Worm (Caenorhabditis elegans): ENCODE measurements around the gene pcyt-1.

DNA sequence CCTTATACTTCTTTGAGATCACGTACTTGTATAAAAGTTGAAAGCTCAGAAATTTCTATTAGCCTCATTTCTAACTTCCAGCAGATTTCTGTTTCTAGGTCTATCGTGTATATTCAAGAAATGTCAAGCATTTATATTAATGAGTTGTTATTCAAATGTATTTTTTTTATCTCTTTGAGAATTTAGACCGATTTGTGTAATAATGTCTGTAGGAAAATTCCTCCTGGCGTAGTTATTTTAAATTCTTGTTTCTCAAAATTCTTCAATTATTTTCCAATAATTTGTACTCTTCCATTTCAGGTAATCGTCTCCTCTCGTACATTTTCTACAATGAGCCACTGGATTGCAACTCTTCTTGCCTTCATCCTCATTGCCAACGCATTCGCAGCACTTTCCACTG is 55.2 kb downstream of the pcyt-1 start, which contains the start of gene nlp-61:
- no peak for TF ChIP-seq lin-15B (tag; optimal IDR thresholded peaks at IDR 0.05)
- TF ChIP-seq ceh-28 (tag; optimal IDR thresholded peaks at IDR 0.05), result no peak
- no peak for TF ChIP-seq unc-62 (GFP tag; optimal IDR thresholded peaks at IDR 0.05)
- TF ChIP-seq ztf-11 (tag; optimal IDR thresholded peaks at IDR 0.05), result no peak
- TF ChIP-seq ama-1 (optimal IDR thresholded peaks at IDR 0.05), result no peak
- no peak for TF ChIP-seq nhr-11 (tag; optimal IDR thresholded peaks at IDR 0.05)
- no peak for TF ChIP-seq nfya-1 (tag; optimal IDR thresholded peaks at IDR 0.05; ENCODE audit: insufficient read depth)
- TF ChIP-seq egl-5 (tag; optimal IDR thresholded peaks at IDR 0.05), result no peak
- TF ChIP-seq R02D3.7 (tag; optimal IDR thresholded peaks at IDR 0.05), result no peak
- TF ChIP-seq skn-1 (tag; optimal IDR thresholded peaks at IDR 0.05), result no peak
